Fruit fly (Drosophila melanogaster): ENCODE results near the gene CG34008.

Gene CG34008

DNA sequence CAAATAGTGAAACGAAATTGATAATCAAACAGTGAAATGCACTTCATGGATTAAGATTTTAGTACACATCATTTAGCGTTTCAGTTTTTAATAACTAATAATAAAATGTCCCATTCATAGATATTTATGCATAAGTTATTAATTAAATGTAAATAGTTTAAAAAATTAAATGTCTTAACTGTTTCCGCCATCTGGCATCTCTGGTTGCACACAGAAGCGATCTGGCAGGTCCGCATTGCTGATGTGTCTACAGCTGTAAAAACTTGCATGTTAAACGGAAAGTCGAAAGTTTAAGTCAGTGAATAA is 7.1 kb upstream of the CG34008 start, which contains the start of gene Srp72 (continued):
- TF ChIP-seq CG9139 (GFP tag; optimal IDR thresholded peaks at IDR 0.05) (no peak), CG6276 (GFP tag; optimal IDR thresholded peaks at IDR 0.05) (no peak), CG11762 (GFP tag; optimal IDR thresholded peaks at IDR 0.05; ENCODE audit: insufficient read depth) (no peak), Met (GFP tag; optimal IDR thresholded peaks at IDR 0.05) (peak; percentile 55), Eip78C (GFP tag) (peak; percentile 77), cyc (GFP tag; optimal IDR thresholded peaks at IDR 0.05) (peak; percentile 31), CG8632 (GFP tag; optimal IDR thresholded peaks at IDR 0.05) (peak; percentile 29), salr (GFP tag; optimal IDR thresholded peaks at IDR 0.05) (no peak), CG31627 (GFP tag; optimal IDR thresholded peaks at IDR 0.05) (peak; percentile 43), CG11902 (GFP tag; optimal IDR thresholded peaks at IDR 0.05) (peak; percentile 46), Smox (GFP tag; optimal IDR thresholded peaks at IDR 0.05) (peak; percentile 53), fd59A (GFP tag; optimal IDR thresholded peaks at IDR 0.05) (no peak), CG8119 (GFP tag; IDR thresholded peaks at IDR 0.05) (peak; percentile 58; the same call in 1 of the 3 replicates), CG34406 (GFP tag; optimal IDR thresholded peaks at IDR 0.05) (peak; percentile 44), svp (GFP tag) (peak; percentile 81), CG15336 (GFP tag; IDR thresholded peaks at IDR 0.05) (peak; percentile 34; the same call in 1 of the 2 replicates), CG8319 (GFP tag; optimal IDR thresholded peaks at IDR 0.05) (peak; percentile 54), Hr39 (GFP tag; optimal IDR thresholded peaks at IDR 0.05) (peak; percentile 45), eg (GFP tag; IDR thresholded peaks at IDR 0.05) (peak; percentile 49; the same call in 1 of the 3 replicates), Sox102F (GFP tag; optimal IDR thresholded peaks at IDR 0.05) (peak; percentile 20), OdsH (GFP tag; optimal IDR thresholded peaks at IDR 0.05) (peak; percentile 54)

dm6 chr3R:20587630-20588479 is 6.5 kb upstream of the CG34008 start, which contains the start of gene Septin2:
Gene Septin2, minus strand, starts transcription at chr3R:20588356.
- TF ChIP-seq CG3919 (GFP tag; optimal IDR thresholded peaks at IDR 0.05) (peak; percentile 94), Eip75B (GFP tag; optimal IDR thresholded peaks at IDR 0.05) (peak; percentile 93), svp (GFP tag) (peak; percentile 97), CG11762 (GFP tag; optimal IDR thresholded peaks at IDR 0.05; ENCODE audit: insufficient read depth) (peak; percentile 95), CG11902 (GFP tag; optimal IDR thresholded peaks at IDR 0.05) (peak; percentile 85), Blimp-1 (GFP tag; optimal IDR thresholded peaks at IDR 0.05) (peak; percentile 85), cyc (GFP tag; optimal IDR thresholded peaks at IDR 0.05) (peak; percentile 92), CG9139 (GFP tag; optimal IDR thresholded peaks at IDR 0.05) (peak; percentile 80), Smox (GFP tag; optimal IDR thresholded peaks at IDR 0.05) (peak; percentile 94), Sox15 (GFP tag; optimal IDR thresholded peaks at IDR 0.05) (peak; percentile 88), vri (GFP tag; optimal IDR thresholded peaks at IDR 0.05) (peak; percentile 84), CG11294 (GFP tag; IDR thresholded peaks at IDR 0.05) (peak; percentile 80), CG15336 (GFP tag; IDR thresholded peaks at IDR 0.05) (peak; percentile 94), CG32006 (GFP tag; optimal IDR thresholded peaks at IDR 0.05) (peak; percentile 97), CG6854 (GFP tag; optimal IDR thresholded peaks at IDR 0.05) (peak; percentile 91), Hr4 (GFP tag; optimal IDR thresholded peaks at IDR 0.05) (peak; percentile 96), CG10669 (GFP tag; optimal IDR thresholded peaks at IDR 0.05) (peak; percentile 95), dsx (GFP tag; optimal IDR thresholded peaks at IDR 0.05; ENCODE audit: poor library complexity, severe bottlenecking) (peak; percentile 85), fd85E (GFP tag; optimal IDR thresholded peaks at IDR 0.05) (peak; percentile 80), Ets21C (GFP tag; optimal IDR thresholded peaks at IDR 0.05) (peak; percentile 87), CG4318 (GFP tag; optimal IDR thresholded peaks at IDR 0.05) (no peak), lz (GFP tag; optimal IDR thresholded peaks at IDR 0.05) (peak; percentile 93), fd59A (GFP tag; optimal IDR thresholded peaks at IDR 0.05) (peak; percentile 92), achi (GFP tag; optimal IDR thresholded peaks at IDR 0.05) (peak; percentile 92), CG7368 (GFP tag; optimal IDR thresholded peaks at IDR 0.05) (peak; percentile 91), CG8119 (GFP tag; IDR thresholded peaks at IDR 0.05) (peak; percentile 94), eg (GFP tag; IDR thresholded peaks at IDR 0.05) (peak; percentile 82), Hr39 (GFP tag; optimal IDR thresholded peaks at IDR 0.05) (peak; percentile 93), CG16779 (tag; optimal IDR thresholded peaks at IDR 0.05) (peak; percentile 81), CG31627 (GFP tag; optimal IDR thresholded peaks at IDR 0.05) (peak; percentile 94), Sox14 (GFP tag; optimal IDR thresholded peaks at IDR 0.05) (peak; percentile 93), CG6792 (GFP tag; optimal IDR thresholded peaks at IDR 0.05) (peak; percentile 93), CG10631 (GFP tag; optimal IDR thresholded peaks at IDR 0.05) (peak; percentile 90), CG6276 (GFP tag; optimal IDR thresholded peaks at IDR 0.05) (peak; percentile 96), ss (GFP tag; optimal IDR thresholded peaks at IDR 0.05) (peak; percentile 82 to 88), CG6163 (GFP tag; IDR thresholded peaks at IDR 0.05) (peak; percentile 78), Hr38 (GFP tag; optimal IDR thresholded peaks at IDR 0.05) (no peak), CG34406 (GFP tag; optimal IDR thresholded peaks at IDR 0.05) (peak; percentile 92), CG3032 (tag; optimal IDR thresholded peaks at IDR 0.05) (peak; percentile 85)
